Fruit fly (Drosophila melanogaster) whole organism, prepupa: ENCODE results near the gene Pfdn5.

Experiments used
- Blimp-1 ChIP-seq: fragments of 200-800 bp; sonication (Bioruptor generic); optimal IDR thresholded peaks from 3 replicates; lab custom pipeline; 2017; ENCODE audit warnings: missing biosample characterization, missing genetic modification characterization, mild to moderate bottlenecking, moderate library complexity, missing genetic modification reagents
- CG11294 ChIP-seq: fragments of 200-800 bp; sonication (Bioruptor generic); IDR thresholded peaks from 2 replicates; pipeline ENCODE4 v1.3.6; 2022; ENCODE audit warnings: missing biosample characterization, missing genetic modification characterization
- CG11762 ChIP-seq: fragments of 200-800 bp; sonication (Bioruptor generic); optimal IDR thresholded peaks from 3 replicates; lab custom pipeline; 2016; ENCODE audit warnings: missing biosample characterization, missing genetic modification characterization; ENCODE audit not compliant: insufficient read depth
- CG11902 ChIP-seq: fragments of 200-800 bp; sonication (Bioruptor generic); optimal IDR thresholded peaks from 3 replicates; lab custom pipeline; 2016; ENCODE audit warnings: missing biosample characterization, missing genetic modification characterization
- CG1621 ChIP-seq: fragments of 200-800 bp; sonication (Bioruptor generic); optimal IDR thresholded peaks from 3 replicates; lab custom pipeline; 2018; ENCODE audit warnings: missing biosample characterization, mild to moderate bottlenecking, missing genetic modification characterization
- CG3032 ChIP-seq: fragments of 200-800 bp; optimal IDR thresholded peaks from 2 replicates; lab custom pipeline; 2019; ENCODE audit warnings: missing biosample characterization, mild to moderate bottlenecking, missing genetic modification characterization, moderate library complexity
- CG32006 ChIP-seq: fragments of 200-800 bp; sonication (Bioruptor generic); optimal IDR thresholded peaks from 3 replicates; lab custom pipeline; 2017; ENCODE audit warnings: missing biosample characterization, mild to moderate bottlenecking, missing genetic modification characterization
- CG34406 ChIP-seq: fragments of 200-800 bp; sonication (Bioruptor generic); optimal IDR thresholded peaks from 3 replicates; lab custom pipeline; 2016; ENCODE audit warnings: missing biosample characterization, missing genetic modification characterization
- CG4318 ChIP-seq: fragments of 200-800 bp; sonication (Bioruptor generic); optimal IDR thresholded peaks from 3 replicates; lab custom pipeline; 2017; ENCODE audit warnings: missing biosample characterization, mild to moderate bottlenecking, missing genetic modification characterization
- CG6163 ChIP-seq: fragments of 200-800 bp; sonication (Bioruptor generic); IDR thresholded peaks from 3 replicates; pipeline ENCODE4 v1.3.6; 2022; ENCODE audit warnings: missing biosample characterization, missing genetic modification characterization
- CG6276 ChIP-seq: fragments of 200-800 bp; sonication (Bioruptor generic); optimal IDR thresholded peaks from 2 replicates; lab custom pipeline; 2017; ENCODE audit warnings: missing biosample characterization, mild to moderate bottlenecking, missing genetic modification characterization
- CG6808 ChIP-seq: fragments of 200-800 bp; sonication (Bioruptor generic); optimal IDR thresholded peaks from 3 replicates; lab custom pipeline; 2017; ENCODE audit warnings: missing biosample characterization, missing genetic modification characterization, mild to moderate bottlenecking, moderate library complexity, missing genetic modification reagents
- CG6854 ChIP-seq: fragments of 200-800 bp; sonication (Bioruptor generic); optimal IDR thresholded peaks from 2 replicates; lab custom pipeline; 2017; ENCODE audit warnings: missing biosample characterization, mild to moderate bottlenecking, missing genetic modification characterization
- CG7368 ChIP-seq: fragments of 200-800 bp; sonication (Bioruptor generic); optimal IDR thresholded peaks from 3 replicates; lab custom pipeline; 2016; ENCODE audit warnings: missing biosample characterization, missing genetic modification characterization
- Eip75B ChIP-seq: fragments of 200-800 bp; sonication (Bioruptor generic); optimal IDR thresholded peaks from 3 replicates; lab custom pipeline; 2016; ENCODE audit warnings: missing biosample characterization, missing genetic modification characterization
- Eip78C ChIP-seq: fragments of 200-800 bp; sonication (Bioruptor generic); peaks from one replicate; lab custom pipeline; 2016; ENCODE audit warnings: missing biosample characterization, missing genetic modification characterization
- Eip93F ChIP-seq: fragments of 200-800 bp; sonication (Bioruptor generic); optimal IDR thresholded peaks from 2 replicates; lab custom pipeline; 2016; ENCODE audit warnings: missing biosample characterization, mild to moderate bottlenecking, missing genetic modification characterization
- Ets21C ChIP-seq: fragments of 200-800 bp; sonication (Bioruptor generic); optimal IDR thresholded peaks from 3 replicates; lab custom pipeline; 2016; ENCODE audit warnings: missing biosample characterization, missing genetic modification characterization
- Ets96B ChIP-seq: fragments of 200-800 bp; optimal IDR thresholded peaks from 2 replicates; lab custom pipeline; 2019; ENCODE audit warnings: missing biosample characterization, mild to moderate bottlenecking, missing genetic modification characterization, moderate library complexity
- Gug ChIP-seq: fragments of 200-800 bp; sonication (Bioruptor generic); IDR thresholded peaks from 2 replicates; pipeline ENCODE4 v1.3.6; 2022; ENCODE audit warnings: missing biosample characterization, missing genetic modification characterization
- Hr38 ChIP-seq: sonication (Bioruptor generic); optimal IDR thresholded peaks from 2 replicates; lab custom pipeline; 2016; ENCODE audit warnings: missing biosample characterization, missing genetic modification characterization
- Hr39 ChIP-seq: fragments of 200-800 bp; sonication (Bioruptor generic); optimal IDR thresholded peaks from 2 replicates; lab custom pipeline; 2016; ENCODE audit warnings: missing biosample characterization, missing genetic modification characterization
- Hr4 ChIP-seq: fragments of 200-800 bp; sonication (Bioruptor generic); optimal IDR thresholded peaks from 3 replicates; lab custom pipeline; 2016; ENCODE audit warnings: missing biosample characterization, missing genetic modification characterization
- Lpt ChIP-seq: fragments of 200-800 bp; sonication (Bioruptor generic); optimal IDR thresholded peaks from 3 replicates; lab custom pipeline; 2016; ENCODE audit warnings: missing biosample characterization, missing genetic modification characterization
- Met ChIP-seq: fragments of 200-800 bp; sonication (Bioruptor generic); optimal IDR thresholded peaks from 3 replicates; lab custom pipeline; 2016; ENCODE audit warnings: missing biosample characterization, missing genetic modification characterization
- Smox ChIP-seq: fragments of 200-800 bp; sonication (Bioruptor generic); optimal IDR thresholded peaks from 3 replicates; lab custom pipeline; 2016; ENCODE audit warnings: missing biosample characterization, missing genetic modification characterization
- Sox102F ChIP-seq: fragments of 200-800 bp; sonication (Bioruptor generic); optimal IDR thresholded peaks from 2 replicates; lab custom pipeline; 2016; ENCODE audit warnings: missing biosample characterization, mild to moderate bottlenecking, missing genetic modification characterization
- Sox15 ChIP-seq: fragments of 200-800 bp; sonication (Bioruptor generic); optimal IDR thresholded peaks from 3 replicates; lab custom pipeline; 2016; ENCODE audit warnings: missing biosample characterization, missing genetic modification characterization
- achi ChIP-seq: fragments of 200-800 bp; sonication (Bioruptor generic); optimal IDR thresholded peaks from 3 replicates; lab custom pipeline; 2016; ENCODE audit warnings: missing biosample characterization, missing genetic modification characterization
- acj6 ChIP-seq: fragments of 200-800 bp; sonication (Bioruptor generic); optimal IDR thresholded peaks from 3 replicates; lab custom pipeline; 2016; ENCODE audit warnings: missing biosample characterization, missing genetic modification characterization
- dac ChIP-seq: fragments of 200-800 bp; sonication (Bioruptor generic); optimal IDR thresholded peaks from 2 replicates; lab custom pipeline; 2017; ENCODE audit warnings: missing biosample characterization, mild to moderate bottlenecking, missing genetic modification characterization
- esn ChIP-seq: fragments of 200-800 bp; sonication (Bioruptor generic); optimal IDR thresholded peaks from 2 replicates; lab custom pipeline; 2016; ENCODE audit warnings: missing biosample characterization, mild to moderate bottlenecking, missing genetic modification characterization, moderate library complexity
- fd59A ChIP-seq: fragments of 200-800 bp; sonication (Bioruptor generic); optimal IDR thresholded peaks from 2 replicates; lab custom pipeline; 2017; ENCODE audit warnings: missing biosample characterization, mild to moderate bottlenecking, missing genetic modification characterization, missing genetic modification reagents
- fd85E ChIP-seq: fragments of 200-800 bp; sonication (Bioruptor generic); optimal IDR thresholded peaks from 3 replicates; lab custom pipeline; 2016; ENCODE audit warnings: missing biosample characterization, missing genetic modification characterization
- fkh ChIP-seq: fragments of 200-800 bp; sonication (Bioruptor generic); optimal IDR thresholded peaks from 3 replicates; lab custom pipeline; 2017; ENCODE audit warnings: missing biosample characterization, mild to moderate bottlenecking, missing genetic modification characterization, moderate library complexity
- lz ChIP-seq: fragments of 200-800 bp; sonication (Bioruptor generic); optimal IDR thresholded peaks from 3 replicates; lab custom pipeline; 2016; ENCODE audit warnings: missing biosample characterization, missing genetic modification characterization
- net ChIP-seq: fragments of 200-800 bp; sonication (Bioruptor generic); optimal IDR thresholded peaks from 3 replicates; lab custom pipeline; 2016; ENCODE audit warnings: missing biosample characterization, missing genetic modification characterization
- pdm3 ChIP-seq: fragments of 200-800 bp; sonication (Bioruptor generic); optimal IDR thresholded peaks from 3 replicates; lab custom pipeline; 2016; ENCODE audit warnings: missing biosample characterization, missing genetic modification characterization
- salr ChIP-seq, 2 experiments: fragments of 200-800 bp; sonication (Bioruptor generic); optimal IDR thresholded peaks; 3 replicates each; lab custom pipeline; 2016 to 2018; ENCODE audit warnings: missing biosample characterization in 2 of 2, missing genetic modification characterization in 2 of 2, mild to moderate bottlenecking in 1 of 2
- spab ChIP-seq: fragments of 200-800 bp; sonication (Bioruptor generic); optimal IDR thresholded peaks from 2 replicates; lab custom pipeline; 2017; ENCODE audit warnings: missing biosample characterization, mild to moderate bottlenecking, missing genetic modification characterization, missing genetic modification reagents
- ss ChIP-seq, 2 experiments: fragments of 200-800 bp; sonication (Bioruptor generic); optimal IDR thresholded peaks; 2 replicates in 1 of 2; 3 replicates in 1 of 2; lab custom pipeline; 2017 to 2018; ENCODE audit warnings: mild to moderate bottlenecking in 2 of 2, missing biosample characterization in 2 of 2, missing genetic modification characterization in 2 of 2, moderate library complexity in 1 of 2
- topi ChIP-seq: fragments of 200-800 bp; sonication (Bioruptor generic); optimal IDR thresholded peaks from 3 replicates; lab custom pipeline; 2016; ENCODE audit warnings: missing biosample characterization, missing genetic modification characterization

Gene Pfdn5

DNA sequence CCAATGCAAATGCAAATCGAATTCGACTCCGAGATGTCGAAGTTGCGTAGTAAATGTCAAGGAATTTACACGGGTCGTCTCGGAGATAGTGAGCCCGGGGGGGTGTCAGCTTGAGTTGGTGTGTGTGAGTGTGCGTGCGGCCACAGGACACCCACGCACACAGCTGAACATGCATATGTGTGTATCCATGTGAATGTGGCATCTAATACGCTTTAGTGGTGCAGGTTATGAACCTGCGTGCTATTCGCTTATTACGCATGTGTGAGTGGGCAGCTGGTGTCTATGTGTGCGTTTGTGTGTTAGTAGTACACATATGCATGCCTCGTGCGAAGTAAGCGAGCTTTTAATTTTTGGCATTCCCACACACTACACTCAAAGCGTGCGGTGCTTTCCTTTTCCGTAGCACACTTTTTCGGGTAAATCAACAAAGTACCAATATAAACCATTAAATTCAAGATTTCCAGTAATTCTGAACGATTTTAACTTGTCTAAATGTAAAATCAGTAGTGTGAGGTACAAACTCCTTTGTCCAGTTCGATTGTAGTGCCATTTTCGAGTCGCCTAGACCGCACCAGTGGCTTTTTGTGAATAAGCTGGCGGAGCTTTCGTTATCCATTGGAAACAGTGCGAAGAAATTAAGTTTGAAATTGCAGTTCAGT, 17.9 kb upstream of the Pfdn5 start (continued):
- TF ChIP-seq Eip75B (GFP tag; lab: Kevin White, UChicago), result peak; percentile 78
- peak; percentile 63 for TF ChIP-seq Hr39 (GFP tag; lab: Kevin White, UChicago)
- no peak for TF ChIP-seq Lpt (GFP tag; lab: Kevin White, UChicago)
- TF ChIP-seq CG11762 (GFP tag; lab: Kevin White, UChicago), result peak; percentile 31
- peak; percentile 66 for TF ChIP-seq CG7368 (GFP tag; lab: Kevin White, UChicago)
- no peak for TF ChIP-seq fd85E (GFP tag; lab: Kevin White, UChicago)
- peak; percentile 60 for TF ChIP-seq Gug (GFP tag; lab: Robert Waterston, UW)
- peak; percentile 86 for TF ChIP-seq Eip78C
- no peak for TF ChIP-seq acj6 (GFP tag; lab: Kevin White, UChicago)
- no peak for TF ChIP-seq esn (GFP tag; lab: Kevin White, UChicago)
- TF ChIP-seq spab (GFP tag; lab: Kevin White, UChicago), result peak; percentile 58
- peak; percentile 65 for TF ChIP-seq CG11294 (GFP tag; lab: Robert Waterston, UW)
- no peak for TF ChIP-seq CG4318 (GFP tag; lab: Kevin White, UChicago)
- TF ChIP-seq CG6276 (GFP tag; lab: Kevin White, UChicago), result no peak
- TF ChIP-seq achi (GFP tag; lab: Kevin White, UChicago), result peak; percentile 66
- peak; percentile 72 for TF ChIP-seq lz (GFP tag; lab: Kevin White, UChicago)
- peak; percentile 43 for TF ChIP-seq Sox15 (GFP tag; lab: Kevin White, UChicago)
- TF ChIP-seq dac (GFP tag; lab: Kevin White, UChicago), result peak; percentile 47
- peak; percentile 75 for TF ChIP-seq Hr4 (GFP tag; lab: Kevin White, UChicago)
- peak; percentile 33 for TF ChIP-seq CG11902 (GFP tag; lab: Kevin White, UChicago)
- TF ChIP-seq fkh (GFP tag; lab: Kevin White, UChicago), result no peak
- peak; percentile 5 for TF ChIP-seq Eip93F (GFP tag; lab: Kevin White, UChicago)
- peak; percentile 65 for TF ChIP-seq topi (GFP tag; lab: Kevin White, UChicago)
- peak; percentile 69 for TF ChIP-seq Met
- peak; percentile 61 for TF ChIP-seq Smox (GFP tag; lab: Kevin White, UChicago)
- TF ChIP-seq salr (GFP tag; optimal IDR thresholded peaks at IDR 0.05; lab: Kevin White, UChicago), result peak in 1 of 2 experiments; percentile 59
- peak; percentile 60 for TF ChIP-seq net (GFP tag; lab: Kevin White, UChicago)
- peak in 1 of 2 experiments; percentile 71 for TF ChIP-seq ss (GFP tag; optimal IDR thresholded peaks at IDR 0.05; lab: Kevin White, UChicago)
- TF ChIP-seq CG6163 (GFP tag; lab: Robert Waterston, UW), result peak; percentile 77
- TF ChIP-seq pdm3 (GFP tag; lab: Kevin White, UChicago), result no peak
- TF ChIP-seq Blimp-1, result no peak
- TF ChIP-seq CG32006 (GFP tag; lab: Kevin White, UChicago), result peak; percentile 74
- peak; percentile 70 for TF ChIP-seq Sox102F
- TF ChIP-seq Ets96B, result peak; percentile 76
- no peak for TF ChIP-seq fd59A (GFP tag; lab: Kevin White, UChicago)
- no peak for TF ChIP-seq CG1621 (tag; lab: Kevin White, UChicago)
- TF ChIP-seq Hr38 (GFP tag; lab: Kevin White, UChicago), result no peak
- TF ChIP-seq Ets21C, result peak; percentile 39
- TF ChIP-seq CG3032 (tag; lab: Kevin White, UChicago), result peak; percentile 73
- TF ChIP-seq CG34406 (GFP tag; lab: Kevin White, UChicago), result peak; percentile 57
- TF ChIP-seq CG6808 (GFP tag; lab: Kevin White, UChicago), result peak; percentile 57
- TF ChIP-seq CG6854 (GFP tag; lab: Kevin White, UChicago), result no peak
